Worm (Caenorhabditis elegans) whole organism, L4/young adult: ENCODE measurements around the gene sri-78.

ENCODE experiments used
- W03F9.2 ChIP-seq: fragments of 150-350 bp; optimal IDR thresholded peaks from 2 replicates; lab custom pipeline; 2014; ENCODE audit warnings: missing biosample characterization, missing genetic modification characterization
- dao-5 ChIP-seq: sonication (generic microtip); optimal IDR thresholded peaks from 2 replicates; lab custom pipeline; 2016; ENCODE audit warnings: missing genotype, missing genetic modification characterization, moderate library complexity, missing compliant biosample characterization
- him-1 ChIP-seq: sonication (generic microtip); optimal IDR thresholded peaks from 2 replicates; lab custom pipeline; 2016; ENCODE audit warnings: missing genotype, missing genetic modification reagents, missing genetic modification characterization, missing compliant biosample characterization

ce11 chrII:3195739-3196138, 10.8 kb downstream of the sri-78 start:
- TF ChIP-seq him-1 (tag; lab: Kevin White, UChicago), result no peak
- no peak for TF ChIP-seq dao-5 (tag; lab: Kevin White, UChicago)
- no peak for TF ChIP-seq W03F9.2 (tag; lab: Kevin White, UChicago)
